Worm (Caenorhabditis elegans) whole organism, L1 larva: Measurements from ENCODE around the gene C27B7.2.

Experiments used
- ama-1 ChIP-seq: fragments of 150-350 bp; optimal IDR thresholded peaks from 2 replicates; lab custom pipeline; 2014
- ceh-88 ChIP-seq: fragments of 200-800 bp; sonication (Bioruptor generic); IDR thresholded peaks from 2 replicates; pipeline ENCODE4 v1.3.6; 2022; ENCODE audit warnings: missing genetic modification characterization, missing compliant biosample characterization
- lin-13 ChIP-seq: fragments of 150-350 bp; optimal IDR thresholded peaks from 2 replicates; lab custom pipeline; 2014; ENCODE audit warnings: missing biosample characterization, missing genetic modification reagents, missing genetic modification characterization
- nhr-11 ChIP-seq: fragments of 150-350 bp; optimal IDR thresholded peaks from 2 replicates; lab custom pipeline; 2014; ENCODE audit warnings: missing biosample characterization, missing genetic modification characterization
- nhr-28 ChIP-seq: fragments of 150-350 bp; optimal IDR thresholded peaks from 2 replicates; lab custom pipeline; 2014; ENCODE audit warnings: missing biosample characterization, missing genetic modification characterization
- pag-3 ChIP-seq: sonication (generic microtip); optimal IDR thresholded peaks from 2 replicates; lab custom pipeline; 2017; ENCODE audit warnings: missing genetic modification characterization, mild to moderate bottlenecking, missing compliant biosample characterization, antibody characterized with exemption, borderline replicate concordance; ENCODE audit not compliant: insufficient read depth

DNA sequence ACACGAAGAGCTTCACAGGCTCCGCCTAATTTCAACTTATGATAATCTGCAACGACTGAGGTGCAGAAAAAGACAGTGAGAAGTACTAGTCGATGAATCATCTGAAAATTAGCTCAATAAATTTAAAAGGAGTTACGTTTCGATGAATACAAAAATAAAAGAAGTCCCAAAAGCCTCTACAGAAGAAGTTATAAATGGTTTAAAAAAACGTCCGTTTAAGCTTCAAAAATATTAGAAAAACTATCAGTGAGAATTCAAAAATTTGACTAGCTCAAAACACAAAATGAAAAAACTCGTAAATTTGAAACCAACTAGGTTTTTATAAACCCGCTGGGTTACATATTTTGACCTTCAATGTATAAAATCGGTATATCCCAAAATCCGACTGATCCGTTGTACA is 36.7 kb upstream of the C27B7.2 start, which contains the start of gene T11B7.5:
- no peak for TF ChIP-seq lin-13 (GFP tag; lab: Kevin White, UChicago)
- no peak for TF ChIP-seq ama-1 (lab: Kevin White, UChicago)
- TF ChIP-seq nhr-11 (tag; lab: Kevin White, UChicago) = no peak
- no peak for TF ChIP-seq ceh-88 (GFP tag; lab: Robert Waterston, UW)
- TF ChIP-seq nhr-28 (tag; lab: Kevin White, UChicago) = no peak
- TF ChIP-seq pag-3 (tag; lab: Kevin White, UChicago) = no peak
